Worm (Caenorhabditis elegans) whole organism, mixed stage, embryonic: Measurements from ENCODE around the gene F07H5.7.

Source experiments
- M03D4.4 ChIP-seq: sonication (generic microtip); optimal IDR thresholded peaks from 2 replicates; lab custom pipeline; 2017; ENCODE audit warnings: mild to moderate bottlenecking, missing genetic modification characterization, missing compliant biosample characterization
- bed-3 ChIP-seq: fragments of 200-800 bp; sonication (Bioruptor generic); optimal IDR thresholded peaks from 3 replicates; lab custom pipeline; 2018; ENCODE audit warnings: mild to moderate bottlenecking, missing genetic modification characterization, moderate library complexity, missing compliant biosample characterization
- blmp-1 ChIP-seq: fragments of 150-350 bp; optimal IDR thresholded peaks from 2 replicates; lab custom pipeline; 2014; ENCODE audit warnings: missing biosample characterization, missing genetic modification characterization
- ceh-39 ChIP-seq: fragments of 150-350 bp; optimal IDR thresholded peaks from 2 replicates; lab custom pipeline; 2014; ENCODE audit warnings: missing biosample characterization, missing genetic modification characterization
- ceh-43 ChIP-seq: fragments of 200-800 bp; sonication (Bioruptor generic); optimal IDR thresholded peaks from 2 replicates; lab custom pipeline; 2018; ENCODE audit warnings: mild to moderate bottlenecking, missing genetic modification characterization, moderate library complexity, missing compliant biosample characterization
- ceh-83 ChIP-seq: fragments of 200-800 bp; sonication (Bioruptor generic); optimal IDR thresholded peaks from 2 replicates; lab custom pipeline; 2018; ENCODE audit warnings: mild to moderate bottlenecking, missing genetic modification characterization, missing compliant biosample characterization
- ces-1 ChIP-seq: fragments of 150-350 bp; optimal IDR thresholded peaks from 2 replicates; lab custom pipeline; 2014; ENCODE audit warnings: missing biosample characterization, missing genetic modification reagents, missing genetic modification characterization
- cnd-1 ChIP-seq: fragments of 200-800 bp; sonication (Bioruptor generic); optimal IDR thresholded peaks from 2 replicates; lab custom pipeline; 2018; ENCODE audit warnings: mild to moderate bottlenecking, missing genetic modification characterization, missing compliant biosample characterization
- elt-3 ChIP-seq: fragments of 150-350 bp; optimal IDR thresholded peaks from 2 replicates; lab custom pipeline; 2014; ENCODE audit warnings: missing biosample characterization, missing genetic modification characterization
- flh-1 ChIP-seq: fragments of 200-800 bp; sonication (Bioruptor generic); optimal IDR thresholded peaks from 2 replicates; lab custom pipeline; 2018; ENCODE audit warnings: mild to moderate bottlenecking, missing genetic modification characterization, moderate library complexity, missing compliant biosample characterization
- lin-13 ChIP-seq: fragments of 150-350 bp; optimal IDR thresholded peaks from 2 replicates; lab custom pipeline; 2014; ENCODE audit warnings: missing biosample characterization, missing genetic modification characterization
- lin-32 ChIP-seq: fragments of 200-800 bp; sonication (Bioruptor generic); optimal IDR thresholded peaks from 2 replicates; lab custom pipeline; 2018; ENCODE audit warnings: mild to moderate bottlenecking, missing genetic modification characterization, missing compliant biosample characterization
- lsy-2 ChIP-seq: fragments of 150-350 bp; optimal IDR thresholded peaks from 2 replicates; lab custom pipeline; 2014; ENCODE audit warnings: missing biosample characterization, missing genetic modification characterization
- mab-5 ChIP-seq: fragments of 150-350 bp; optimal IDR thresholded peaks from 2 replicates; lab custom pipeline; 2014; ENCODE audit warnings: missing biosample characterization, missing genetic modification characterization
- nhr-12 ChIP-seq: fragments of 150-350 bp; optimal IDR thresholded peaks from 2 replicates; lab custom pipeline; 2014; ENCODE audit warnings: missing biosample characterization, missing genetic modification characterization
- nhr-2 ChIP-seq: fragments of 150-350 bp; optimal IDR thresholded peaks from 2 replicates; lab custom pipeline; 2014; ENCODE audit warnings: missing biosample characterization, missing genetic modification characterization
- nhr-237 ChIP-seq: fragments of 150-350 bp; optimal IDR thresholded peaks from 2 replicates; lab custom pipeline; 2014; ENCODE audit warnings: missing biosample characterization, missing genetic modification characterization
- nhr-76 ChIP-seq: sonication (generic microtip); optimal IDR thresholded peaks from 2 replicates; lab custom pipeline; 2017; ENCODE audit warnings: missing biosample characterization, missing genetic modification characterization
- sem-2 ChIP-seq: fragments of 200-800 bp; sonication (Bioruptor generic); optimal IDR thresholded peaks from 2 replicates; lab custom pipeline; 2018; ENCODE audit warnings: mild to moderate bottlenecking, missing genetic modification characterization, missing compliant biosample characterization
- snpc-4 ChIP-seq: fragments of 150-350 bp; optimal IDR thresholded peaks from 2 replicates; lab custom pipeline; 2014; ENCODE audit warnings: missing biosample characterization, missing genetic modification characterization
- sptf-1 ChIP-seq: sonication (generic microtip); optimal IDR thresholded peaks from 2 replicates; lab custom pipeline; 2017; ENCODE audit warnings: mild to moderate bottlenecking, missing genetic modification characterization, moderate library complexity, missing compliant biosample characterization
- tbx-8 ChIP-seq: fragments of 200-800 bp; sonication (Bioruptor generic); optimal IDR thresholded peaks from 2 replicates; lab custom pipeline; 2018; ENCODE audit warnings: mild to moderate bottlenecking, missing genetic modification characterization, moderate library complexity, missing compliant biosample characterization
- unc-120 ChIP-seq: sonication (generic microtip); optimal IDR thresholded peaks from 2 replicates; lab custom pipeline; 2017; ENCODE audit warnings: missing genetic modification characterization, missing compliant biosample characterization; ENCODE audit not compliant: poor library complexity, severe bottlenecking
- unc-39 ChIP-seq: fragments of 150-350 bp; optimal IDR thresholded peaks from 2 replicates; lab custom pipeline; 2014; ENCODE audit warnings: missing biosample characterization, missing genetic modification characterization
- unc-62 ChIP-seq: fragments of 150-350 bp; optimal IDR thresholded peaks from 2 replicates; lab custom pipeline; 2014; ENCODE audit warnings: missing biosample characterization, missing genetic modification reagents, missing genetic modification characterization
- zip-8 ChIP-seq: fragments of 150-350 bp; optimal IDR thresholded peaks from 2 replicates; lab custom pipeline; 2014; ENCODE audit warnings: missing biosample characterization, missing genetic modification characterization
- ztf-11 ChIP-seq: fragments of 150-350 bp; optimal IDR thresholded peaks from 2 replicates; lab custom pipeline; 2014; ENCODE audit warnings: missing biosample characterization, missing genetic modification characterization

F07H5.7 gene

DNA sequence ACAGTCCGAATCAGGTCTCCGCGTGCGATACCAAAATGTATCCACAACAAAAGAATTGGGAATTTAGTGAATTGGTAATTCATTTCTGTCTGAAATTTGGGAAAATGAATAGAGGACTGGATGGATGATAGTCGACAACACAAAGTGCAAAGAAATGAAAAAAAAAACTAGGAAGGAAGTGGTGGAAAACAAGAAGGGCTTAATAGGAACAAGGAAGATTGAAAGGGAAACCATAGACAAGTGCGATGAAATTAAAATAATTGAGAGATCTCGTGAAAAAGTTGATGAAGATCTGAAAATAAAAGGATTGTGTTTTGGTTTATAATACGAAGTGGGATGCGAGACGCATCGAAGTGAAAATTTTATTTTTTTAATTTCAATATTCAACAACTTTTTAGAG, at the start of gene F07H5.7:
Gene F07H5.7, minus strand, starts transcription at position 101 of the 400 bp plus-strand sequence.
- TF ChIP-seq ztf-11 (tag; lab: Kevin White, UChicago) (no peak), snpc-4 (no peak), lin-13 (tag; lab: Kevin White, UChicago) (no peak), zip-8 (tag; lab: Kevin White, UChicago) (no peak), tbx-8 (GFP tag; lab: Kevin White, UChicago) (no peak), unc-62 (GFP tag; lab: Kevin White, UChicago) (no peak), lin-32 (GFP tag; lab: Kevin White, UChicago) (no peak), ceh-83 (GFP tag; lab: Kevin White, UChicago) (no peak), unc-39 (no peak), ceh-39 (tag; lab: Kevin White, UChicago) (no peak), bed-3 (GFP tag; lab: Kevin White, UChicago) (no peak), mab-5 (no peak), ceh-43 (GFP tag; lab: Kevin White, UChicago) (no peak), sptf-1 (tag; lab: Kevin White, UChicago) (no peak), sem-2 (no peak), flh-1 (GFP tag; lab: Kevin White, UChicago) (no peak), unc-120 (tag; lab: Kevin White, UChicago) (no peak)

DNA sequence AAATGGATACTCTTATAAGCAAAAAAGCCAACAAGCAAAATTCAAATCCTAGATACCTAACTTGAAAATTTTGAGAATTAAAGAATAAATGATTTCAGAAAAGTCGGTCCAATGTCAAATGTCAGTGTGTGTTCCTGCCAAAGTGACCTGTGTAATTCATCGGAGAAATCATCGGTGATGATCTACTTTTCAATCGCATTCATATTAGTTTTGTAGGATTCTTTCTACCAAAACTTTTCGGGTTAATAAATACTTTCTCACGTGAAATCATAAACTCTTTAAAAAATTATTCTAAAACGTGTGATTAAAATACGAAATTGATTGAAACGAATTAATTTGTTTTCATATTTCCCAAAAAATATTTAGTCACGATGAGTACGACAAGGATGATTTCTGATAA, 45.1 kb upstream of the F07H5.7 start, which contains the start of gene F46C5.7:
Gene F46C5.7, plus strand, starts transcription at position 301 of the 400 bp plus-strand sequence.
- TF ChIP-seq nhr-76 (no peak), lsy-2 (no peak), ceh-83 (GFP tag; lab: Kevin White, UChicago) (no peak), sptf-1 (tag; lab: Kevin White, UChicago) (no peak), cnd-1 (tag; lab: Kevin White, UChicago) (no peak), unc-62 (GFP tag; lab: Kevin White, UChicago) (no peak), snpc-4 (no peak), unc-120 (tag; lab: Kevin White, UChicago) (no peak)

ce11 chrII:8835857-8836256, 41.9 kb upstream of the F07H5.7 start, which contains the start of gene F46C5.4:
Gene F46C5.4, plus strand, starts transcription at chrII:8836078.
- no peak for TF ChIP-seq tbx-8 (GFP tag; lab: Kevin White, UChicago)
- TF ChIP-seq zip-8 (tag; lab: Kevin White, UChicago) = no peak
- no peak for TF ChIP-seq nhr-12 (tag; lab: Kevin White, UChicago)
- TF ChIP-seq unc-120 (tag; lab: Kevin White, UChicago) = no peak
- TF ChIP-seq nhr-76 = no peak
- TF ChIP-seq ceh-83 (GFP tag; lab: Kevin White, UChicago) = no peak
- no peak for TF ChIP-seq unc-62 (GFP tag; lab: Kevin White, UChicago)
- TF ChIP-seq ces-1 (GFP tag; lab: Kevin White, UChicago) = peak; percentile 71
- TF ChIP-seq elt-3 (tag; lab: Kevin White, UChicago) = no peak

DNA sequence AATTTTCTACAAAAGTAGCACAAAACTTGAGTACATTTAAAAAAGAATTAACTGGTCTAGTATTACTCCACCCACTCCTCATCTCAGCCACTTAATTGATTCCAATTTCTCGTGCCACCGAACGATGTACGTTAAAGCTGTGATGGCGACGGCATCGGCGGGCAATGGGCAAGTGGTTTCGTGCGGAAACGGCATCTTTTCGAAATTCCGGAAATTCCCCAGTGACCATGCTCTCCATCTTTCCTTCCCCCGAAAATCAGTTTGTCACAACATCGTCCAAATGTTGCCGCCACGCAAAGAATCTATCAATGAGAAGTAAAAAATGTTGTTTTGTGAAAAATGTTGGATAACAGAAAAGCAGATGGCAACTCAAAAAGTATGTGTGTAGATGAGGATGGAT, 39.0 kb upstream of the F07H5.7 start:
- TF ChIP-seq lin-32 (GFP tag; lab: Kevin White, UChicago) (no peak), elt-3 (tag; lab: Kevin White, UChicago) (no peak), unc-120 (tag; lab: Kevin White, UChicago) (no peak)

- TF ChIP-seq nhr-237 (tag; lab: Kevin White, UChicago) = no peak
- peak; percentile 65 for TF ChIP-seq ces-1 (GFP tag; lab: Kevin White, UChicago)
These were observed 36.9 kb upstream of the F07H5.7 start for ce11 chrII:8830917-8831316.

ce11 chrII:8829189-8829588, 35.2 kb upstream of the F07H5.7 start, which contains the start of gene F46C5.2:
Gene F46C5.2, minus strand, starts transcription at chrII:8829289.
- no peak for TF ChIP-seq bed-3 (GFP tag; lab: Kevin White, UChicago)
- TF ChIP-seq cnd-1 (tag; lab: Kevin White, UChicago) = no peak
- no peak for TF ChIP-seq nhr-237 (tag; lab: Kevin White, UChicago)
- TF ChIP-seq tbx-8 (GFP tag; lab: Kevin White, UChicago) = no peak
- no peak for TF ChIP-seq nhr-2
- TF ChIP-seq elt-3 (tag; lab: Kevin White, UChicago) = no peak
- no peak for TF ChIP-seq blmp-1 (tag; lab: Kevin White, UChicago)
- no peak for TF ChIP-seq ztf-11 (tag; lab: Kevin White, UChicago)
- no peak for TF ChIP-seq sptf-1 (tag; lab: Kevin White, UChicago)
- no peak for TF ChIP-seq M03D4.4
- TF ChIP-seq flh-1 (GFP tag; lab: Kevin White, UChicago) = no peak
- no peak for TF ChIP-seq unc-120 (tag; lab: Kevin White, UChicago)
